Fruit fly (Drosophila melanogaster): ENCODE data around the gene Lectin-galC1.
A peak's percentile ranks its signal among the peaks of the same experiment; 100 is the strongest.

Gene Lectin-galC1

DNA sequence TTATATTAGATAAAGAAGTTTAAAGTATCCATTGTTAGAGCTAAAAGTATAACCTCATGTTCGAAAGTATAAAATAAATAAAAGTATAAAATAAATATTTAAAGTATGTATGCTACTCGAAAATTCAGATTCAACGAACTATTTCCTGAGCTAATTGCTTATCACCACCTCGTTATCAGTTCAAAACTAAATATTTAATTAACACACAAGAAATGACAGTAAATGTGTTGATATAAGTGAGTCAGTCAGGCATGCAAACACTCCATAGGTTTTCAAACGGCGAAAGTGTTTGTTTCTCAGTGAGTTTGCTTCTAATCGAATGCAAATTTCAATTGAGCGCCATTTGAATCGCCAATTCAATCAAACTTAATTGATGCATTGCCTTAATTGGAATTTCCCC, 17.0 kb downstream of the Lectin-galC1 start (continued):
- TF ChIP-seq CG4328 (GFP tag; optimal IDR thresholded peaks at IDR 0.05) (peak; percentile 60), lab (GFP tag; optimal IDR thresholded peaks at IDR 0.05) (peak; percentile 82), fd102C (GFP tag; optimal IDR thresholded peaks at IDR 0.05) (peak; percentile 79), repo (GFP tag; optimal IDR thresholded peaks at IDR 0.05) (no peak), CG14710 (tag; optimal IDR thresholded peaks at IDR 0.05) (peak; percentile 72), CG13424 (tag; optimal IDR thresholded peaks at IDR 0.05) (peak; percentile 59), CG2712 (tag; optimal IDR thresholded peaks at IDR 0.05) (peak; percentile 74), CG12071 (GFP tag; optimal IDR thresholded peaks at IDR 0.05) (peak; percentile 73), CG4820 (GFP tag; optimal IDR thresholded peaks at IDR 0.05) (no peak), vvl (GFP tag; IDR thresholded peaks at IDR 0.05) (peak; percentile 35; the same call in 1 of the 2 replicates), CG17829 (tag; optimal IDR thresholded peaks at IDR 0.05) (peak; percentile 64), CTCF (GFP tag; optimal IDR thresholded peaks at IDR 0.05) (peak; percentile 37), CG18599 (GFP tag; optimal IDR thresholded peaks at IDR 0.05) (peak; percentile 64), Lhr (GFP tag; optimal IDR thresholded peaks at IDR 0.05) (peak; percentile 33), CG17361 (GFP tag; IDR thresholded peaks at IDR 0.05) (peak; percentile 33; the same call in 1 of the 3 replicates), Sox102F (GFP tag; optimal IDR thresholded peaks at IDR 0.05) (peak; percentile 34), CG2202 (tag; optimal IDR thresholded peaks at IDR 0.05) (peak; percentile 90), Max (GFP tag; optimal IDR thresholded peaks at IDR 0.05) (peak; percentile 20), HmgD (GFP tag; optimal IDR thresholded peaks at IDR 0.05) (no peak), fd64A (GFP tag; optimal IDR thresholded peaks at IDR 0.05) (peak; percentile 79), CG10654 (GFP tag; optimal IDR thresholded peaks at IDR 0.05) (peak; percentile 17), en (GFP tag; optimal IDR thresholded peaks at IDR 0.05) (no peak), CG10147 (GFP tag; optimal IDR thresholded peaks at IDR 0.05) (peak; percentile 35), Hr78 (GFP tag; optimal IDR thresholded peaks at IDR 0.05) (peak in 1 of 2 experiments; percentile 42), CG6654 (GFP tag; optimal IDR thresholded peaks at IDR 0.05) (no peak), Asciz (GFP tag; optimal IDR thresholded peaks at IDR 0.05) (peak; percentile 88), sens (GFP tag) (peak; percentile 77), CG17359 (tag; optimal IDR thresholded peaks at IDR 0.05) (peak; percentile 63), CG12659 (GFP tag; optimal IDR thresholded peaks at IDR 0.05) (peak; percentile 2), CG32767 (GFP tag; IDR thresholded peaks at IDR 0.05) (no peak), CG6175 (GFP tag; IDR thresholded peaks at IDR 0.05) (no peak), CG32772 (GFP tag; IDR thresholded peaks at IDR 0.05) (no peak), CG4854 (GFP tag; optimal IDR thresholded peaks at IDR 0.05) (peak; percentile 20), CG13296 (GFP tag; optimal IDR thresholded peaks at IDR 0.05) (peak; percentile 78), CG7963 (GFP tag; IDR thresholded peaks at IDR 0.05; ENCODE audit: partially characterized antibody) (no peak), chif (GFP tag; optimal IDR thresholded peaks at IDR 0.05) (peak in 1 of 2 experiments; percentile 3), HLH4C (GFP tag; IDR thresholded peaks at IDR 0.05; ENCODE audit: partially characterized antibody) (no peak), otp (GFP tag; IDR thresholded peaks at IDR 0.05) (no peak), salm (tag; optimal IDR thresholded peaks at IDR 0.05) (peak; percentile 83), CG12391 (tag; optimal IDR thresholded peaks at IDR 0.05) (peak; percentile 48), scrt (GFP tag; optimal IDR thresholded peaks at IDR 0.05) (peak; percentile 43), Meics (GFP tag; optimal IDR thresholded peaks at IDR 0.05) (peak; percentile 27), trem (tag; optimal IDR thresholded peaks at IDR 0.05) (peak; percentile 53), Jarid2 (GFP tag; optimal IDR thresholded peaks at IDR 0.05) (peak; percentile 23), sc (optimal IDR thresholded peaks at IDR 0.05) (no peak), sc (GFP tag; optimal IDR thresholded peaks at IDR 0.05) (peak; percentile 44), grn (GFP tag; optimal IDR thresholded peaks at IDR 0.05) (peak; percentile 22), Xrp1 (GFP tag; IDR thresholded peaks at IDR 0.05) (peak; percentile 68), Nf-YB (GFP tag; optimal IDR thresholded peaks at IDR 0.05) (peak; percentile 57), ci (GFP tag; IDR thresholded peaks at IDR 0.05) (peak; percentile 56; the same call in 1 of the 3 replicates)

Measured in whole organism, embryonic.